Fruit fly (Drosophila melanogaster) whole organism, embryonic: Measurements from ENCODE around the gene CG11920.

Source experiments
- B-H1 ChIP-seq: fragments of 200-800 bp; sonication (Bioruptor generic); IDR thresholded peaks from 3 replicates; pipeline ENCODE4 v1.3.6; 2022; ENCODE audit warnings: missing biosample characterization, missing genetic modification characterization
- CG10431 ChIP-seq: fragments of 200-800 bp; sonication (Bioruptor generic); optimal IDR thresholded peaks from 3 replicates; lab custom pipeline; 2018; ENCODE audit warnings: missing biosample characterization, mild to moderate bottlenecking, missing genetic modification characterization
- CG10565 ChIP-seq: fragments of 200-800 bp; sonication (Bioruptor generic); optimal IDR thresholded peaks from 3 replicates; lab custom pipeline; 2016; ENCODE audit warnings: missing biosample characterization, mild to moderate bottlenecking, missing genetic modification characterization
- CG12236 ChIP-seq: fragments of 200-800 bp; sonication (Bioruptor generic); optimal IDR thresholded peaks from 2 replicates; lab custom pipeline; 2016; ENCODE audit warnings: missing biosample characterization, missing genetic modification characterization
- CG12391 ChIP-seq: fragments of 200-800 bp; sonication (Bioruptor generic); optimal IDR thresholded peaks from 3 replicates; lab custom pipeline; 2018; ENCODE audit warnings: missing biosample characterization, mild to moderate bottlenecking, missing genetic modification characterization, moderate library complexity
- CG13123 ChIP-seq: fragments of 200-800 bp; sonication (Bioruptor generic); optimal IDR thresholded peaks from 2 replicates; lab custom pipeline; 2016; ENCODE audit warnings: missing biosample characterization, missing genetic modification characterization
- CG14441 ChIP-seq: fragments of 200-800 bp; sonication (Bioruptor generic); IDR thresholded peaks from 2 replicates; pipeline ENCODE4 v1.3.6; 2022; ENCODE audit warnings: missing biosample characterization, missing genetic modification characterization
- CG14710 ChIP-seq: fragments of 200-800 bp; sonication (Bioruptor generic); optimal IDR thresholded peaks from 3 replicates; lab custom pipeline; 2019; ENCODE audit warnings: missing biosample characterization, mild to moderate bottlenecking, missing genetic modification characterization, moderate library complexity
- CG15011 ChIP-seq: fragments of 200-800 bp; sonication (Bioruptor generic); optimal IDR thresholded peaks from 3 replicates; lab custom pipeline; 2018; ENCODE audit warnings: missing biosample characterization, mild to moderate bottlenecking, missing genetic modification characterization
- CG15514 ChIP-seq: fragments of 200-800 bp; sonication (Bioruptor generic); optimal IDR thresholded peaks from 3 replicates; lab custom pipeline; 2017; ENCODE audit warnings: missing biosample characterization, missing genetic modification characterization, mild to moderate bottlenecking, moderate library complexity, missing genetic modification reagents
- CG18011 ChIP-seq: fragments of 200-800 bp; sonication (Bioruptor generic); optimal IDR thresholded peaks from 2 replicates; lab custom pipeline; 2017; ENCODE audit warnings: missing biosample characterization, missing genetic modification characterization, mild to moderate bottlenecking, moderate library complexity, missing genotype
- CG2202 ChIP-seq: fragments of 200-800 bp; sonication (Bioruptor generic); optimal IDR thresholded peaks from 2 replicates; lab custom pipeline; 2018; ENCODE audit warnings: missing biosample characterization, mild to moderate bottlenecking, missing genetic modification characterization
- CG2889 ChIP-seq: fragments of 200-800 bp; sonication (Bioruptor generic); IDR thresholded peaks from 3 replicates; pipeline ENCODE4 v1.3.6; 2022; ENCODE audit warnings: missing biosample characterization, missing genetic modification characterization
- CG3281 ChIP-seq: fragments of 200-800 bp; sonication (Bioruptor generic); optimal IDR thresholded peaks from 3 replicates; lab custom pipeline; 2017; ENCODE audit warnings: missing biosample characterization, mild to moderate bottlenecking, missing genetic modification characterization
- CG34376 ChIP-seq: fragments of 200-800 bp; sonication (Bioruptor generic); optimal IDR thresholded peaks from 2 replicates; lab custom pipeline; 2018; ENCODE audit warnings: missing biosample characterization, mild to moderate bottlenecking, missing genetic modification characterization
- CG42726 ChIP-seq: fragments of 200-800 bp; sonication (Bioruptor generic); IDR thresholded peaks from 2 replicates; pipeline ENCODE4 v1.3.6; 2022; ENCODE audit warnings: missing biosample characterization, missing genetic modification characterization; ENCODE audit not compliant: partially characterized antibody
- CG4617 ChIP-seq: fragments of 200-800 bp; sonication (Bioruptor generic); optimal IDR thresholded peaks from 3 replicates; lab custom pipeline; 2016; ENCODE audit warnings: missing biosample characterization, missing genetic modification characterization, borderline replicate concordance
- CG7357 ChIP-seq: fragments of 200-800 bp; sonication (Bioruptor generic); IDR thresholded peaks from 3 replicates; pipeline ENCODE4 v1.3.6; 2022; ENCODE audit warnings: missing biosample characterization, missing genetic modification characterization
- CG7928 ChIP-seq: fragments of 200-800 bp; sonication (Bioruptor generic); optimal IDR thresholded peaks from 2 replicates; lab custom pipeline; 2017; ENCODE audit warnings: missing biosample characterization, mild to moderate bottlenecking, missing genetic modification characterization
- CG9609 ChIP-seq: fragments of 200-800 bp; sonication (Bioruptor generic); optimal IDR thresholded peaks from 3 replicates; lab custom pipeline; 2016; ENCODE audit warnings: missing biosample characterization, missing genetic modification characterization
- Dad ChIP-seq: fragments of 200-800 bp; sonication (Bioruptor generic); optimal IDR thresholded peaks from 3 replicates; lab custom pipeline; 2016; ENCODE audit warnings: missing biosample characterization, missing genetic modification characterization
- Ets65A ChIP-seq: fragments of 200-800 bp; sonication (Bioruptor generic); peaks from one replicate; lab custom pipeline; 2016; ENCODE audit warnings: missing biosample characterization, missing genetic modification characterization
- Hand ChIP-seq: fragments of 200-800 bp; sonication (Bioruptor generic); optimal IDR thresholded peaks from 2 replicates; lab custom pipeline; 2017; ENCODE audit warnings: mild to moderate bottlenecking, missing biosample characterization, missing genetic modification reagents, missing genetic modification characterization
- Hr3 ChIP-seq: fragments of 200-800 bp; sonication (Bioruptor generic); optimal IDR thresholded peaks from 3 replicates; lab custom pipeline; 2016; ENCODE audit warnings: missing biosample characterization, missing genetic modification characterization
- MESR4 ChIP-seq: fragments of 200-800 bp; sonication (Bioruptor generic); optimal IDR thresholded peaks from 2 replicates; lab custom pipeline; 2018; ENCODE audit warnings: missing biosample characterization, mild to moderate bottlenecking, missing genetic modification characterization, moderate library complexity
- Nf-YA ChIP-seq: fragments of 200-800 bp; sonication (Bioruptor generic); IDR thresholded peaks from 2 replicates; pipeline ENCODE4 v1.3.6; 2022; ENCODE audit warnings: missing biosample characterization, missing genetic modification characterization
- Scr ChIP-seq: fragments of 200-800 bp; sonication (Bioruptor generic); IDR thresholded peaks from 2 replicates; pipeline ENCODE4 v1.3.6; 2022; ENCODE audit warnings: missing biosample characterization, missing genetic modification characterization; ENCODE audit not compliant: partially characterized antibody
- Sin3A ChIP-seq: fragments of >200 bp; optimal IDR thresholded peaks from 2 replicates; lab custom pipeline; 2018
- Sox102F ChIP-seq: fragments of 200-800 bp; sonication (Bioruptor generic); optimal IDR thresholded peaks from 2 replicates; lab custom pipeline; 2018; ENCODE audit warnings: missing biosample characterization, mild to moderate bottlenecking, missing genetic modification characterization, moderate library complexity
- Sry-β ChIP-seq: fragments of 200-800 bp; sonication (Bioruptor generic); optimal IDR thresholded peaks from 2 replicates; lab custom pipeline; 2018; ENCODE audit warnings: missing biosample characterization, mild to moderate bottlenecking, missing genetic modification characterization, moderate library complexity
- Sry-δ ChIP-seq: fragments of 200-800 bp; sonication (Bioruptor generic); optimal IDR thresholded peaks from 2 replicates; lab custom pipeline; 2016; ENCODE audit warnings: missing biosample characterization, missing genetic modification characterization
- Tbp ChIP-seq: fragments of >200 bp; optimal IDR thresholded peaks from 2 replicates; lab custom pipeline; 2018; ENCODE audit warnings: missing biosample characterization, missing genetic modification characterization
- amos ChIP-seq: fragments of 200-800 bp; sonication (Bioruptor generic); IDR thresholded peaks from 2 replicates; pipeline ENCODE4 v1.3.6; 2022; ENCODE audit warnings: missing biosample characterization, missing genetic modification characterization; ENCODE audit not compliant: partially characterized antibody
- bsh ChIP-seq, 2 experiments: fragments of 200-800 bp; sonication (Bioruptor generic); optimal IDR thresholded peaks; 2 replicates each; lab custom pipeline; 2017 to 2018; ENCODE audit warnings: mild to moderate bottlenecking in 2 of 2, missing biosample characterization in 2 of 2, missing genetic modification characterization in 2 of 2, moderate library complexity in 1 of 2
- btn ChIP-seq: fragments of 200-800 bp; sonication (Bioruptor generic); optimal IDR thresholded peaks from 2 replicates; lab custom pipeline; 2016; ENCODE audit warnings: missing biosample characterization, missing genetic modification characterization
- crol ChIP-seq: fragments of 200-800 bp; sonication (Bioruptor generic); IDR thresholded peaks from 2 replicates; pipeline ENCODE4 v1.3.6; 2022; ENCODE audit warnings: missing biosample characterization, missing genetic modification characterization
- exex ChIP-seq: fragments of 200-800 bp; sonication (Bioruptor generic); optimal IDR thresholded peaks from 4 replicates; lab custom pipeline; 2018; ENCODE audit warnings: missing biosample characterization, mild to moderate bottlenecking, missing genetic modification characterization, moderate library complexity
- fd3F ChIP-seq: fragments of 200-800 bp; sonication (Bioruptor generic); optimal IDR thresholded peaks from 2 replicates; lab custom pipeline; 2018; ENCODE audit warnings: missing biosample characterization, mild to moderate bottlenecking, missing genetic modification characterization, moderate library complexity
- fd64A ChIP-seq: fragments of 200-800 bp; sonication (Bioruptor generic); optimal IDR thresholded peaks from 3 replicates; lab custom pipeline; 2018; ENCODE audit warnings: missing biosample characterization, mild to moderate bottlenecking, missing genetic modification characterization
- fru ChIP-seq: fragments of >200 bp; optimal IDR thresholded peaks from 2 replicates; lab custom pipeline; 2017
- ftz-f1 ChIP-seq: fragments of 200-800 bp; sonication (Bioruptor generic); optimal IDR thresholded peaks from 2 replicates; lab custom pipeline; 2016; ENCODE audit warnings: missing biosample characterization, missing genetic modification characterization
- grn ChIP-seq: fragments of 200-800 bp; sonication (Bioruptor generic); optimal IDR thresholded peaks from 3 replicates; lab custom pipeline; 2017; ENCODE audit warnings: missing biosample characterization, missing genetic modification characterization
- knrl ChIP-seq: fragments of 200-800 bp; sonication (Bioruptor generic); IDR thresholded peaks from 3 replicates; pipeline ENCODE4 v1.3.6; 2022; ENCODE audit warnings: missing biosample characterization, missing genetic modification characterization; ENCODE audit not compliant: partially characterized antibody
- sd ChIP-seq: fragments of 200-800 bp; sonication (Bioruptor generic); optimal IDR thresholded peaks from 3 replicates; lab custom pipeline; 2018; ENCODE audit warnings: missing biosample characterization, mild to moderate bottlenecking, missing genetic modification characterization, moderate library complexity
- seq ChIP-seq: fragments of 200-800 bp; sonication (Bioruptor generic); IDR thresholded peaks from 2 replicates; pipeline ENCODE4 v1.3.6; 2022; ENCODE audit warnings: missing biosample characterization, missing genetic modification characterization
- sim ChIP-seq: fragments of 200-800 bp; sonication (Bioruptor generic); IDR thresholded peaks from 2 replicates; pipeline ENCODE4 v1.3.6; 2022; ENCODE audit warnings: missing biosample characterization, missing genetic modification characterization
- tio ChIP-seq: fragments of 200-800 bp; sonication (Bioruptor generic); optimal IDR thresholded peaks from 2 replicates; lab custom pipeline; 2017; ENCODE audit warnings: missing biosample characterization, missing genetic modification characterization, inconsistent platforms
- trh ChIP-seq: fragments of 200-800 bp; sonication (Bioruptor generic); optimal IDR thresholded peaks from 2 replicates; lab custom pipeline; 2016; ENCODE audit warnings: missing biosample characterization, missing genetic modification characterization
- usp ChIP-seq: fragments of >200 bp; optimal IDR thresholded peaks from 2 replicates; lab custom pipeline; 2017; ENCODE audit warnings: missing biosample characterization, missing genetic modification characterization
- vnd ChIP-seq: fragments of 200-800 bp; sonication (Bioruptor generic); IDR thresholded peaks from 3 replicates; pipeline ENCODE4 v1.3.6; 2022; ENCODE audit warnings: missing biosample characterization, missing genetic modification characterization; ENCODE audit not compliant: partially characterized antibody

CG11920 gene

DNA sequence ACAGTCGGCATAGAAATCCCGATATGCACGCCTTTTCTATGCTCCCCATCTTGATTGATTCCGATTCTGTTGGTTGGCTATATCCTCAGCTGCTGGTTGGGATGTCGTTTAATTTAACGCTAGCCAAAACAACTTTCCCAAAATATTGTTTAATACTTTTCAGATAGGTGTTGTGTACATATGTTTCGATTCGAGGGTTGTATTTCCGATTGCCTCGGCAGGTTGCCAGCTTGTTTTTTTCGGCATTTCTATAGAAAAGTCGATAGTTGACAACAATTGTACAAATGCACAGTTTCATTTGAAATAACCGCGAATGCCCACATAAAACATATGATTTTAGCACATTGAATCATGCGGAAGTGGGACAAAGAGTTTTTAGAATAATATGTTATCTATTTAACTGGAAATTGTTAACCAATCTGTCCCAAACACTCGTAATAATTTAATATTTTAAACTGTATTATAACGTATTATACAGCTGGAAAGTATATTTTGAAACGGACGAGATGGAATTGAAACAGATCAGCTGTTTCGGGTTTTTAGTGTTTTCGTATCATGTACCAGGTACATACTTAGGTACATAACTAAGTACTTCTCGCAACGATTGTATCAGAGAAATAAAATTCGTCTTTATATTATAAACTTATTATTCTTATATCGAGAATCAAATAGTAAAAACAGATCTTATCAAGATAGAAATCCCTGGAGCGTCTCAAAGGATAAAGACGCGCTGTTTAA is 20.1 kb upstream of the CG11920 start, which contains the start of gene CG31109 (continued):
- peak; percentile 61 for TF ChIP-seq Scr
- TF ChIP-seq sim (GFP tag; lab: Robert Waterston, UW) = no peak
- TF ChIP-seq MESR4 = peak; percentile 79
- peak; percentile 62 for TF ChIP-seq CG15514
- no peak for TF ChIP-seq Ets65A (GFP tag; lab: Kevin White, UChicago)
- no peak for TF ChIP-seq CG10431 (GFP tag; lab: Kevin White, UChicago)
- TF ChIP-seq Tbp = no peak
- TF ChIP-seq Hr3 (GFP tag; lab: Kevin White, UChicago) = no peak
- TF ChIP-seq Nf-YA (GFP tag; lab: Robert Waterston, UW) = no peak
- TF ChIP-seq B-H1 (GFP tag; lab: Robert Waterston, UW) = no peak
- TF ChIP-seq CG14441 (GFP tag; lab: Robert Waterston, UW) = 0 out of 2 replicates have a peak, but pooled peaks have one; percentile 17
- TF ChIP-seq CG34376 (GFP tag; lab: Kevin White, UChicago) = peak; percentile 28
- TF ChIP-seq fru = no peak
- TF ChIP-seq crol = no peak
- TF ChIP-seq bsh (GFP tag; optimal IDR thresholded peaks at IDR 0.05; lab: Kevin White, UChicago) = no peak
- TF ChIP-seq CG13123 (GFP tag; lab: Kevin White, UChicago) = no peak

DNA sequence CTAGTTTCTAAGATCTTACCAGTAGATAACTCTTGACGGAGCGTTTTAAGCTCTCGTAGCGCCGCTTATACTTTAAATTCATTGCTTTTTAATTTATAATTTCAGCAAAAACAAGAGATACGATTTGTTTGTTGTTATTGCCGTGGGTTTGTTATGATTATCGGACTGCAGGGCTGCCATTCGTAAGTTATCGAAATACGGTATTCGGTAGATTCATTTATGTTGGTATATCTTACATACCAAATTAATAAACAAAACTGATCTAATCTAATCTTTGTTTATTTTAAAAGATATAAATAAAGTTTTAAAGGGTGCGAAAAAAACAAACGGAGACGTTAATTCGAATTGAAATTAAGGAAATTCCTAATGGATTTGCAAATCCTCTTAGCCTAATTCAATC is 18.7 kb upstream of the CG11920 start, which contains the start of the genes CG31111 and stac:
Gene CG31111, minus strand, starts transcription at position 162 of the 400 bp plus-strand sequence.
Gene stac, plus strand, starts transcription at position 271 of the 400 bp plus-strand sequence.
- TF ChIP-seq tio (no peak), Sin3A (lab: Kevin White, UChicago) (no peak), exex (tag; lab: Kevin White, UChicago) (peak; percentile 29), CG2889 (GFP tag; lab: Robert Waterston, UW) (no peak), usp (GFP tag; lab: Kevin White, UChicago) (no peak), sd (peak; percentile 14), knrl (GFP tag; lab: Robert Waterston, UW) (no peak), btn (GFP tag; lab: Kevin White, UChicago) (no peak), CG18011 (no peak), amos (GFP tag; lab: Robert Waterston, UW) (peak; percentile 7; the same call in 1 of the 2 replicates), CG3281 (no peak), CG2202 (no peak), CG12236 (GFP tag; lab: Kevin White, UChicago) (no peak), Sry-δ (peak; percentile 4), CG7357 (GFP tag; lab: Robert Waterston, UW) (no peak), fd3F (GFP tag; lab: Kevin White, UChicago) (no peak), fd64A (GFP tag; lab: Kevin White, UChicago) (no peak), CG7928 (GFP tag; lab: Kevin White, UChicago) (peak; percentile 8), CG12391 (no peak), trh (no peak), Sox102F (GFP tag; lab: Kevin White, UChicago) (no peak), CG42726 (GFP tag; lab: Robert Waterston, UW) (no peak), CG9609 (GFP tag; lab: Kevin White, UChicago) (no peak), ftz-f1 (GFP tag; lab: Kevin White, UChicago) (no peak), Hand (GFP tag; lab: Kevin White, UChicago) (no peak), CG4617 (GFP tag; lab: Kevin White, UChicago) (peak; percentile 4), Dad (no peak), vnd (GFP tag; lab: Robert Waterston, UW) (no peak), CG15011 (GFP tag; lab: Kevin White, UChicago) (no peak), seq (no peak), CG10565 (no peak), Ets65A (GFP tag; lab: Kevin White, UChicago) (no peak), Sry-β (GFP tag; lab: Kevin White, UChicago) (no peak), grn (peak; percentile 90), CG14710 (tag; lab: Kevin White, UChicago) (peak; percentile 17)
